Worm (Caenorhabditis elegans): ENCODE results near the gene prmt-6.

prmt-6 gene

DNA sequence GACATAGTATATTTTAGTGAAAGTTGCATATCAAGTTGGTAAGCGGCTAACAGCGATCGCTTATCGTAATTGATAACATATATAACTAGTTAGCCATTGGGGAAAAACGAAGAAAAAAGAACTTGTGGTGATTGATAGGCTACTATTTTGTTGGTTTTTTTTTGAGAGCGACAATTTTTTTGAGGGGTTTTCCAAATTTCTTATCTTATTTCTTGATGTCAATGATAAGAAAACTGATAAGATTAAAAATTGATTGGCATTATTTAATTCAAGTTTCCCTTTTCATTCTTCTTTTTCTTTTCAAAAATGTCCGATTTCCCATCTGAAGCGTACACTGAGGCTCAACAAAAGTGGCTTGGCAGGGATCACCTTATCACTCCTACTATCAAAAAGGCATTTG, at the start of gene prmt-6:
prmt-6 (plus strand) TSS at position 252 of the 400 bp plus-strand sequence.
- TF ChIP-seq fos-1 (tag; optimal IDR thresholded peaks at IDR 0.05) = peak; percentile 11
- TF ChIP-seq nhr-129 (tag; optimal IDR thresholded peaks at IDR 0.05) = no peak
- no peak for TF ChIP-seq nhr-10 (tag; optimal IDR thresholded peaks at IDR 0.05)
- TF ChIP-seq nhr-23 (tag; optimal IDR thresholded peaks at IDR 0.05) = no peak
- no peak for TF ChIP-seq sma-3 (GFP tag; optimal IDR thresholded peaks at IDR 0.05)
- no peak for TF ChIP-seq peb-1 (tag; optimal IDR thresholded peaks at IDR 0.05)

DNA sequence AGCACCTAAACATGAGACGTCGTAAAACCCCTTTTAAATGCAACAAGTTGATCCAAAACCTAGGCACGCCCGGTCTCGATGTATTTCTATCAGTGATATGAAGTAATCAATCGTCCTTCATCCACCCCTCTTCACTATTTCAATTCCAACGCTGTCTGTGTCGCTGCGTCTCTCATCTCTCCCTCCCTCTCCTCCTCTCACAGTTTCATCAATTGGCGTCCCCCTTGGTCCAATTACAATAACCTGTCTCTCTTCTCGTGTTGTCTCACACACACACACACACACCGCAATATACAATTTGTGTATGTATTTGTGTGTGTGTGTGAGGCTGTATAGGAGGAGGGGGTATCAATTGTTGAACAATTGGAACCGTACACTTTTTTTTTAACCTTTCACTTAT, 47.6 kb upstream of the prmt-6 start:
- TF ChIP-seq ztf-4 (tag; optimal IDR thresholded peaks at IDR 0.05) = no peak
- TF ChIP-seq crh-2 (tag; optimal IDR thresholded peaks at IDR 0.05) = no peak
- no peak for TF ChIP-seq skn-1 (tag; optimal IDR thresholded peaks at IDR 0.05)
- TF ChIP-seq unc-62 (GFP tag; optimal IDR thresholded peaks at IDR 0.05) = no peak
- TF ChIP-seq blmp-1 (tag; optimal IDR thresholded peaks at IDR 0.05; ENCODE audit: insufficient read depth) = peak; percentile 34
- peak; percentile 58 for TF ChIP-seq nhr-25 (tag; optimal IDR thresholded peaks at IDR 0.05)
- no peak for TF ChIP-seq alr-1 (tag; optimal IDR thresholded peaks at IDR 0.05)
- TF ChIP-seq dmd-4 (tag; optimal IDR thresholded peaks at IDR 0.05) = no peak
- no peak for TF ChIP-seq ceh-16 (tag; optimal IDR thresholded peaks at IDR 0.05)
- no peak for TF ChIP-seq nhr-6 (tag; optimal IDR thresholded peaks at IDR 0.05)
- no peak for TF ChIP-seq nhr-23 (tag; optimal IDR thresholded peaks at IDR 0.05)
- no peak for TF ChIP-seq F13H6.1 (tag; optimal IDR thresholded peaks at IDR 0.05)
- no peak for TF ChIP-seq mbf-1 (tag; optimal IDR thresholded peaks at IDR 0.05)
- no peak for TF ChIP-seq R02D3.7 (tag; optimal IDR thresholded peaks at IDR 0.05)
- no peak for TF ChIP-seq nhr-11 (tag; optimal IDR thresholded peaks at IDR 0.05)
- no peak for TF ChIP-seq nhr-237 (tag; optimal IDR thresholded peaks at IDR 0.05)
- no peak for TF ChIP-seq C34F6.9 (tag; optimal IDR thresholded peaks at IDR 0.05)
- TF ChIP-seq sma-3 (GFP tag; optimal IDR thresholded peaks at IDR 0.05) = peak; percentile 48
- no peak for TF ChIP-seq nhr-77 (tag; optimal IDR thresholded peaks at IDR 0.05)
- no peak for TF ChIP-seq elt-1 (tag; optimal IDR thresholded peaks at IDR 0.05)
- TF ChIP-seq Y55F3AM.14 (GFP tag; optimal IDR thresholded peaks at IDR 0.05) = no peak
- no peak for TF ChIP-seq sem-4 (tag; optimal IDR thresholded peaks at IDR 0.05)
- no peak for TF ChIP-seq snpc-4 (tag; optimal IDR thresholded peaks at IDR 0.05)
- TF ChIP-seq nhr-129 (tag; optimal IDR thresholded peaks at IDR 0.05) = peak; percentile 49
- no peak for TF ChIP-seq fos-1 (tag; optimal IDR thresholded peaks at IDR 0.05)
- TF ChIP-seq lin-39 (tag; optimal IDR thresholded peaks at IDR 0.05) = no peak
- no peak for TF ChIP-seq lsy-2 (tag; optimal IDR thresholded peaks at IDR 0.05)
- peak; percentile 12 for TF ChIP-seq nhr-21 (tag; optimal IDR thresholded peaks at IDR 0.05)

DNA sequence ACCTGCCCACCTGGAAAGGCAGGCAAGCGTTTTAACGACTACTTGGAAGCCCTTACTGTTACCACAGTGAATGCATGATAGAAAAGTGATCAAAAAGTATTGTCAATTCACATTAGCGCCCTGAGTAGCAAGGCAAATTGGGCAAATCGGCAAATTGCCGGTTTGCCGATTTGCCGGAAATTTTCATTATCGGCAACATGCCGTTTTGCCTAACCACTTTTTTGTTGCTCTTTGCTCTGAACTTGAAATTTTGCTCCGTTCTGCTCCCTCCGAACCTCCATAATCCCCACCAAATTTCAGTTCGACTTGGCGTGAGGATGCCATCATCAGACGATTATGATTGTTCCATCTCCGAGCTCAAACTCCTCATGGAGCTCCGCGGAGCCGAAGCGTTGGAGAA, 47.0 kb upstream of the prmt-6 start, which contains the start of gene mca-2:
mca-2 (plus strand) TSS at position 301 of the 400 bp plus-strand sequence.
- no peak for TF ChIP-seq mdl-1 (tag; optimal IDR thresholded peaks at IDR 0.05)

DNA sequence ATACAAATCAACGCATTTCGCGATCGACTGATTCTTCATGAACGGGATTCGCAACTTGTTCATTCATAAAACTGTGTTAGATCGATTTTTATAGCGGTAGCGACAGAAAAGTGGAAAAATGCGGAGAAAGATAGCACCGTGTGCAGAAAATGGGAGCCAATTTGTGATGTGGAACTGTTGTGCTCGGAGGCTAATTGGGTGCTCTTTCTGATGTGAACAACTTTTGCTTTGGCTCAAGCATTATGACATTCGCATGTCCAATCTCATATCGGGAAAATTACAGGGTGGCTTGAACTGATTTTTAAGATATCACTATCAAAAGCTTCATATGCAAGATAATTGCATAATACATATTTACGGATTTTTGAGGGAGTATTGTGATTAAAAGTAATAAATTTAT, 31.0 kb upstream of the prmt-6 start, which contains the start of gene C23H5.11:
C23H5.11 (minus strand) TSS at position 101 of the 400 bp plus-strand sequence.
- TF ChIP-seq mbf-1 (tag; optimal IDR thresholded peaks at IDR 0.05) = no peak
- TF ChIP-seq R02D3.7 (tag; optimal IDR thresholded peaks at IDR 0.05) = no peak
- TF ChIP-seq F13H6.1 (tag; optimal IDR thresholded peaks at IDR 0.05) = no peak
- no peak for TF ChIP-seq ama-1 (optimal IDR thresholded peaks at IDR 0.05)

DNA sequence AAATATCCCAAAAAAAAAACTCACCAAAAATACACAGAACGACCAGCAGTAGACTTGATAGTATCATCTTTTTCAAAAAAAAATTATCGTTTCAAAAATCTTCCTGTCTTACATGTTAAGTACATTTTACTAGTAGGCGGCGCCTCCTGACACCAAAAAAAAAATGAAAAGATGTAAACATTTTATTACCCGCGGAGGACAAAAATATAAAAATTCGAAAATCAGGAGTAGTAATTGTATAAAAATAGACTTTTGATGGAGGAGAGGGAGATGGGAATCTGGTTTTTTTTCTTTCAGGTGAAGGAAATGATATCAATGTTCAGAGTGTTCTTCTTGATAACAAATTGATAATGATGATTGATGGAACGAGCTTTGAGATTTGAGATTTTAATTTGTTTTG, 28.0 kb upstream of the prmt-6 start, which contains the start of gene C23H5.15:
C23H5.15 (minus strand) TSS at position 101 of the 400 bp plus-strand sequence.
- no peak for TF ChIP-seq blmp-1 (tag; optimal IDR thresholded peaks at IDR 0.05; ENCODE audit: insufficient read depth)
- no peak for TF ChIP-seq ZK546.5 (tag; optimal IDR thresholded peaks at IDR 0.05)
- TF ChIP-seq lin-39 (tag; optimal IDR thresholded peaks at IDR 0.05) = no peak

DNA sequence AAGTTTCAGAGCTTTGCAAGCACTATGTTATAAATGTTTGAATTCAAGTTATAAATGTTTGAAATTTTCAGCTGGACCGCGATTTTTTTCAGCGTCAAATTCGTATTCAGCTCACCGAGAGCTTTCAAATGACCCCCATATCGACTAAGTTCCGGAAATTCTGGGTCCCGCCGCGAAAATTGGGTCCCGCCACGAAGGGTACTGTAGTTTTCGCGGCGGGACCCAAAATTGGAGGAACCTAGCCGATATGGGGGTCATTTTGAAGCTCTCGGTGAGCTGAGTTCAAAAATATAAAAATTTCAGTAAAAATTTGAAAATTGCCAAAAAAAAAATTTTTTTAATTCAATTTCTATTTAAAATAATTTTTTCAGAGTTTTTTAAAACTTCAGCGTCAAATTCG, 24.1 kb upstream of the prmt-6 start:
- TF ChIP-seq mab-5 (tag; optimal IDR thresholded peaks at IDR 0.05) = no peak
- TF ChIP-seq C34F6.9 (tag; optimal IDR thresholded peaks at IDR 0.05) = no peak
- no peak for TF ChIP-seq ztf-1 (GFP tag; conservative IDR thresholded peaks at IDR 0.05)
- no peak for TF ChIP-seq aly-2 (tag; optimal IDR thresholded peaks at IDR 0.05)
- TF ChIP-seq mdl-1 (tag; optimal IDR thresholded peaks at IDR 0.05) = no peak
- no peak for TF ChIP-seq nhr-21 (tag; optimal IDR thresholded peaks at IDR 0.05)
- no peak for TF ChIP-seq dmd-4 (tag; optimal IDR thresholded peaks at IDR 0.05)
- TF ChIP-seq nhr-12 (tag; optimal IDR thresholded peaks at IDR 0.05) = no peak
- TF ChIP-seq snpc-4 (tag; optimal IDR thresholded peaks at IDR 0.05) = no peak
- no peak for TF ChIP-seq elt-3 (tag; optimal IDR thresholded peaks at IDR 0.05)
- no peak for TF ChIP-seq unc-62 (GFP tag; optimal IDR thresholded peaks at IDR 0.05)
- TF ChIP-seq egl-27 (tag; optimal IDR thresholded peaks at IDR 0.05) = no peak
- TF ChIP-seq crh-2 (tag; optimal IDR thresholded peaks at IDR 0.05) = no peak
- no peak for TF ChIP-seq blmp-1 (tag; optimal IDR thresholded peaks at IDR 0.05; ENCODE audit: insufficient read depth)
- no peak for TF ChIP-seq sma-3 (GFP tag; optimal IDR thresholded peaks at IDR 0.05)
- TF ChIP-seq alr-1 (tag; optimal IDR thresholded peaks at IDR 0.05) = no peak
